Worm (Caenorhabditis elegans) whole organism, L4 larva: ENCODE results near the gene Y57A10A.31.

ENCODE experiments used
- F37D6.2 ChIP-seq: sonication (generic microtip); optimal IDR thresholded peaks from 2 replicates; lab custom pipeline; 2016; ENCODE audit warnings: mild to moderate bottlenecking, missing genetic modification characterization, missing compliant biosample characterization
- T20F7.1 ChIP-seq: fragments of 200-800 bp; sonication (Bioruptor generic); optimal IDR thresholded peaks from 2 replicates; lab custom pipeline; 2018; ENCODE audit warnings: mild to moderate bottlenecking, missing genetic modification characterization, missing compliant biosample characterization
- Y75B8A.6 ChIP-seq: fragments of 200-800 bp; sonication (Bioruptor generic); IDR thresholded peaks from 2 replicates; pipeline ENCODE4 v1.3.6; 2022; ENCODE audit warnings: missing genetic modification reagents, missing genetic modification characterization, missing compliant biosample characterization
- ZK546.5 ChIP-seq, 2 experiments: sonication (generic microtip); optimal IDR thresholded peaks; 2 replicates each; lab custom pipeline; 2017; ENCODE audit warnings: missing biosample characterization in 2 of 2, missing genetic modification characterization in 2 of 2
- ceh-28 ChIP-seq: fragments of 150-350 bp; optimal IDR thresholded peaks from 2 replicates; lab custom pipeline; 2014; ENCODE audit warnings: missing biosample characterization, missing genetic modification reagents, missing genetic modification characterization
- ceh-44 ChIP-seq: fragments of 200-800 bp; sonication (Bioruptor generic); IDR thresholded peaks from 2 replicates; pipeline ENCODE4 v1.3.6; 2022; ENCODE audit warnings: missing genetic modification reagents, missing genetic modification characterization, missing compliant biosample characterization
- ceh-62 ChIP-seq: sonication (generic microtip); optimal IDR thresholded peaks from 2 replicates; lab custom pipeline; 2017; ENCODE audit warnings: missing biosample characterization, missing genetic modification characterization
- daf-16 ChIP-seq, 3 experiments: sonication (generic microtip); optimal IDR thresholded peaks; 2 replicates each; lab custom pipeline; 2016 to 2017; ENCODE audit warnings: missing genetic modification characterization in 3 of 3, missing genetic modification reagents in 3 of 3, mild to moderate bottlenecking in 2 of 3, missing compliant biosample characterization in 2 of 3, missing biosample characterization in 1 of 3, moderate library complexity in 1 of 3
- dve-1 ChIP-seq: sonication (generic microtip); optimal IDR thresholded peaks from 2 replicates; lab custom pipeline; 2017; ENCODE audit warnings: antibody characterized with exemption, mild to moderate bottlenecking, missing genetic modification characterization, missing compliant biosample characterization; ENCODE audit not compliant: insufficient read depth
- fos-1 ChIP-seq: fragments of 150-350 bp; optimal IDR thresholded peaks from 2 replicates; lab custom pipeline; 2014; ENCODE audit warnings: missing biosample characterization, missing genetic modification characterization
- lin-13 ChIP-seq: fragments of 150-350 bp; optimal IDR thresholded peaks from 2 replicates; lab custom pipeline; 2014; ENCODE audit warnings: missing biosample characterization, missing genetic modification reagents, missing genetic modification characterization
- madf-9 ChIP-seq: fragments of 200-800 bp; sonication (Bioruptor generic); conservative IDR thresholded peaks from 2 replicates; pipeline ENCODE4 v1.3.6; 2022; ENCODE audit warnings: missing genetic modification reagents, missing genetic modification characterization, missing compliant biosample characterization
- mdt-29 ChIP-seq: fragments of 200-800 bp; sonication (Bioruptor generic); IDR thresholded peaks from 2 replicates; pipeline ENCODE4 v1.3.6; 2022; ENCODE audit warnings: missing genetic modification reagents, missing genetic modification characterization, missing compliant biosample characterization
- nhr-28 ChIP-seq: fragments of 150-350 bp; optimal IDR thresholded peaks from 2 replicates; lab custom pipeline; 2014; ENCODE audit warnings: missing biosample characterization, missing genetic modification characterization
- nhr-42 ChIP-seq: fragments of 200-800 bp; sonication (Bioruptor generic); IDR thresholded peaks from 2 replicates; pipeline ENCODE4 v1.3.6; 2022; ENCODE audit warnings: missing genetic modification characterization, missing compliant biosample characterization
- unc-62 ChIP-seq, 3 experiments: fragments of 150-350 bp in 1 of 3; sonication (generic microtip); optimal IDR thresholded peaks in 2 of 3; peaks in 1 of 3; 1 replicate in 1 of 3; 2 replicates in 2 of 3; lab custom pipeline; 2014 to 2017; ENCODE audit warnings: missing biosample characterization in 3 of 3, missing genetic modification characterization in 3 of 3, missing genetic modification reagents in 3 of 3, missing genotype in 1 of 3
- zfp-2 ChIP-seq: sonication (generic microtip); optimal IDR thresholded peaks from 2 replicates; lab custom pipeline; 2016; ENCODE audit warnings: mild to moderate bottlenecking, missing genetic modification characterization, missing compliant biosample characterization
- zip-11 ChIP-seq: fragments of 200-800 bp; sonication (Bioruptor generic); IDR thresholded peaks from 2 replicates; pipeline ENCODE4 v1.3.6; 2022; ENCODE audit warnings: missing genetic modification characterization, missing compliant biosample characterization

Gene Y57A10A.31

DNA sequence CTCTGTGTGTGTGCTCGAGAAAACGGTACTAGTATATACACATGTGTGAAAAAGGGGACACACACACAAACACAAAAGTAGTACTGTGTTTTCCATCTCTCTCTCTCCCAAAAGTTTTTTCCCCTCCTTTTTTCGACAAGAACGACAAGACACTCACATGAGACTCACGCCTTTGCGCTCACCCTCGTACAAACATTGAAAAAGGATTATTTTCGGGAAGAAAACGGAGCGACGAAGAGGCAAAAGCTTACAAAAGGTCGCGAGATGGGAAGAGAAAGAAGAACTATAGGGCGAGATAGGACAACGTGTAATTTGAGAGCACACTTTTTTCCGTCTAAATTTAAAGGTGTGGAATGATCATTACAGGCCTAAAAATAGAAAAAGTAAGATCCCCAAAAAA lies 60.7 kb downstream of the Y57A10A.31 start (continued):
- TF ChIP-seq fos-1 (tag; lab: Kevin White, UChicago) (no peak), zfp-2 (tag; lab: Kevin White, UChicago) (no peak), daf-16 (GFP tag; optimal IDR thresholded peaks at IDR 0.05; lab: Kevin White, UChicago) (no peak), daf-16 (tag; optimal IDR thresholded peaks at IDR 0.05; lab: Kevin White, UChicago) (peak; percentile 19), Y75B8A.6 (no peak), mdt-29 (GFP tag; lab: Robert Waterston, UW) (no peak), zip-11 (GFP tag; lab: Robert Waterston, UW) (no peak), nhr-42 (GFP tag; lab: Robert Waterston, UW) (no peak), madf-9 (GFP tag; lab: Robert Waterston, UW) (no peak), ceh-28 (tag; lab: Kevin White, UChicago) (no peak), unc-62 (GFP tag; optimal IDR thresholded peaks at IDR 0.05 in 1 of 2; lab: Kevin White, UChicago) (no peak), unc-62 (tag; optimal IDR thresholded peaks at IDR 0.05; lab: Kevin White, UChicago) (no peak), T20F7.1 (no peak), ceh-62 (tag; lab: Kevin White, UChicago) (no peak), nhr-28 (tag; lab: Kevin White, UChicago) (peak; percentile 32), ceh-44 (GFP tag; lab: Robert Waterston, UW) (no peak), F37D6.2 (tag; lab: Kevin White, UChicago) (no peak), dve-1 (tag; lab: Kevin White, UChicago) (peak; percentile 53), lin-13 (GFP tag; lab: Kevin White, UChicago) (no peak), ZK546.5 (tag; optimal IDR thresholded peaks at IDR 0.05; lab: Kevin White, UChicago) (no peak)
